Worm (Caenorhabditis elegans) whole organism, L3 larva: Measurements from ENCODE around the gene F08D12.15.

Source experiments
- ZK546.5 ChIP-seq: sonication (generic microtip); optimal IDR thresholded peaks from 2 replicates; lab custom pipeline; 2017; ENCODE audit warnings: missing biosample characterization, missing genetic modification characterization
- aly-2 ChIP-seq: fragments of 150-350 bp; optimal IDR thresholded peaks from 2 replicates; lab custom pipeline; 2014; ENCODE audit warnings: missing biosample characterization, missing genetic modification characterization
- ama-1 ChIP-seq: fragments of 150-350 bp; optimal IDR thresholded peaks from 2 replicates; lab custom pipeline; 2018
- ceh-16 ChIP-seq: sonication (generic microtip); optimal IDR thresholded peaks from 2 replicates; lab custom pipeline; 2017; ENCODE audit warnings: missing biosample characterization, missing genetic modification characterization
- ceh-28 ChIP-seq: fragments of 150-350 bp; optimal IDR thresholded peaks from 2 replicates; lab custom pipeline; 2014; ENCODE audit warnings: missing biosample characterization, missing genetic modification reagents, missing genetic modification characterization
- ceh-82 ChIP-seq: fragments of 150-350 bp; optimal IDR thresholded peaks from 2 replicates; lab custom pipeline; 2014; ENCODE audit warnings: missing biosample characterization, missing genetic modification characterization
- ceh-9 ChIP-seq: sonication (generic microtip); optimal IDR thresholded peaks from 2 replicates; lab custom pipeline; 2018; ENCODE audit warnings: missing biosample characterization, missing genetic modification characterization
- egl-27 ChIP-seq: sonication (generic microtip); optimal IDR thresholded peaks from 4 replicates; lab custom pipeline; 2017; ENCODE audit warnings: missing biosample characterization, missing genetic modification reagents, missing genetic modification characterization
- elt-1 ChIP-seq: fragments of 150-350 bp; optimal IDR thresholded peaks from 2 replicates; lab custom pipeline; 2014; ENCODE audit warnings: missing biosample characterization, missing genetic modification characterization
- elt-2 ChIP-seq: sonication (generic microtip); optimal IDR thresholded peaks from 2 replicates; lab custom pipeline; 2016; ENCODE audit warnings: missing genetic modification reagents, mild to moderate bottlenecking, missing genetic modification characterization, missing compliant biosample characterization
- elt-3 ChIP-seq, 3 experiments: fragments of 150-350 bp in 1 of 3; sonication (generic microtip) in 2 of 3; optimal IDR thresholded peaks; 2 replicates in 2 of 3; 4 replicates in 1 of 3; lab custom pipeline; 2014 to 2017; ENCODE audit warnings: missing biosample characterization in 3 of 3, missing genetic modification characterization in 3 of 3
- eor-1 ChIP-seq, 2 experiments: fragments of 150-350 bp; optimal IDR thresholded peaks; 2 replicates each; lab custom pipeline; 2014 to 2018; ENCODE audit warnings: missing biosample characterization in 2 of 2, missing genetic modification characterization in 2 of 2
- fkh-2 ChIP-seq: fragments of 150-350 bp; optimal IDR thresholded peaks from 2 replicates; lab custom pipeline; 2014; ENCODE audit warnings: missing biosample characterization, missing genetic modification reagents, missing genetic modification characterization
- fos-1 ChIP-seq: fragments of 150-350 bp; optimal IDR thresholded peaks from 2 replicates; lab custom pipeline; 2014; ENCODE audit warnings: missing biosample characterization, missing genetic modification characterization
- hmg-11 ChIP-seq: sonication (generic microtip); optimal IDR thresholded peaks from 2 replicates; lab custom pipeline; 2016; ENCODE audit warnings: missing genetic modification characterization, missing compliant biosample characterization
- jun-1 ChIP-seq: fragments of 150-350 bp; optimal IDR thresholded peaks from 2 replicates; lab custom pipeline; 2014; ENCODE audit warnings: missing biosample characterization, missing genetic modification reagents, missing genetic modification characterization
- lin-15B ChIP-seq: fragments of 150-350 bp; optimal IDR thresholded peaks from 2 replicates; lab custom pipeline; 2014; ENCODE audit warnings: missing biosample characterization, missing genetic modification characterization
- lin-39 ChIP-seq: fragments of 150-350 bp; optimal IDR thresholded peaks from 2 replicates; lab custom pipeline; 2018; ENCODE audit warnings: missing biosample characterization, missing genetic modification reagents, missing genetic modification characterization
- lsy-12 ChIP-seq: sonication (generic microtip); optimal IDR thresholded peaks from 2 replicates; lab custom pipeline; 2016; ENCODE audit warnings: mild to moderate bottlenecking, missing genetic modification characterization, missing compliant biosample characterization
- mdl-1 ChIP-seq: fragments of 150-350 bp; optimal IDR thresholded peaks from 2 replicates; lab custom pipeline; 2014; ENCODE audit warnings: missing biosample characterization, missing genetic modification characterization
- mml-1 ChIP-seq: fragments of 150-350 bp; sonication (generic microtip); optimal IDR thresholded peaks from 3 replicates; lab custom pipeline; 2014; ENCODE audit warnings: missing biosample characterization, missing genetic modification characterization
- nfya-1 ChIP-seq: sonication (generic microtip); optimal IDR thresholded peaks from 2 replicates; lab custom pipeline; 2017; ENCODE audit warnings: missing genetic modification characterization, mild to moderate bottlenecking, missing compliant biosample characterization, antibody characterized with exemption, moderate library complexity; ENCODE audit not compliant: insufficient read depth
- nhr-12 ChIP-seq: fragments of 150-350 bp; optimal IDR thresholded peaks from 2 replicates; lab custom pipeline; 2014; ENCODE audit warnings: missing biosample characterization, missing genetic modification characterization
- nhr-23 ChIP-seq: fragments of 150-350 bp; optimal IDR thresholded peaks from 2 replicates; lab custom pipeline; 2014; ENCODE audit warnings: missing biosample characterization, missing genetic modification reagents, missing genetic modification characterization
- nhr-237 ChIP-seq: fragments of 150-350 bp; optimal IDR thresholded peaks from 2 replicates; lab custom pipeline; 2014; ENCODE audit warnings: missing biosample characterization, missing genetic modification characterization
- nhr-25 ChIP-seq: sonication (generic microtip); optimal IDR thresholded peaks from 2 replicates; lab custom pipeline; 2017; ENCODE audit warnings: missing biosample characterization, missing genetic modification characterization
- nhr-28 ChIP-seq: fragments of 150-350 bp; optimal IDR thresholded peaks from 2 replicates; lab custom pipeline; 2014; ENCODE audit warnings: missing biosample characterization, missing genetic modification characterization
- nhr-43 ChIP-seq: sonication (generic microtip); optimal IDR thresholded peaks from 2 replicates; lab custom pipeline; 2016; ENCODE audit warnings: mild to moderate bottlenecking, missing genetic modification characterization, missing compliant biosample characterization; ENCODE audit not compliant: poor library complexity, severe bottlenecking
- nhr-67 ChIP-seq: fragments of 150-350 bp; optimal IDR thresholded peaks from 2 replicates; lab custom pipeline; 2014; ENCODE audit warnings: missing biosample characterization, missing genetic modification characterization
- nhr-77 ChIP-seq: fragments of 150-350 bp; optimal IDR thresholded peaks from 2 replicates; lab custom pipeline; 2014; ENCODE audit warnings: missing biosample characterization, missing genetic modification characterization
- pha-4 ChIP-seq: fragments of 150-350 bp; optimal IDR thresholded peaks from 2 replicates; lab custom pipeline; 2014; ENCODE audit warnings: missing biosample characterization, missing genetic modification reagents, missing genetic modification characterization
- sea-2 ChIP-seq: fragments of 150-350 bp; sonication (generic microtip); optimal IDR thresholded peaks from 4 replicates; lab custom pipeline; 2014; ENCODE audit warnings: missing biosample characterization, missing genetic modification reagents, missing genetic modification characterization
- skn-1 ChIP-seq: fragments of 150-350 bp; optimal IDR thresholded peaks from 2 replicates; lab custom pipeline; 2014; ENCODE audit warnings: missing biosample characterization, missing genetic modification characterization
- snpc-4 ChIP-seq: fragments of 150-350 bp; optimal IDR thresholded peaks from 2 replicates; lab custom pipeline; 2014; ENCODE audit warnings: missing biosample characterization, missing genetic modification characterization
- unc-39 ChIP-seq: sonication (generic microtip); optimal IDR thresholded peaks from 4 replicates; lab custom pipeline; 2017; ENCODE audit warnings: missing biosample characterization, missing genetic modification characterization
- unc-62 ChIP-seq: fragments of 150-350 bp; sonication (generic microtip); optimal IDR thresholded peaks from 4 replicates; lab custom pipeline; 2014; ENCODE audit warnings: missing biosample characterization, missing genetic modification reagents, missing genetic modification characterization
- zag-1 ChIP-seq: fragments of 150-350 bp; optimal IDR thresholded peaks from 2 replicates; lab custom pipeline; 2014; ENCODE audit warnings: missing biosample characterization, missing genetic modification characterization
- ztf-4 ChIP-seq: fragments of 150-350 bp; optimal IDR thresholded peaks from 2 replicates; lab custom pipeline; 2014; ENCODE audit warnings: missing biosample characterization, missing genetic modification characterization

F08D12.15 gene

DNA sequence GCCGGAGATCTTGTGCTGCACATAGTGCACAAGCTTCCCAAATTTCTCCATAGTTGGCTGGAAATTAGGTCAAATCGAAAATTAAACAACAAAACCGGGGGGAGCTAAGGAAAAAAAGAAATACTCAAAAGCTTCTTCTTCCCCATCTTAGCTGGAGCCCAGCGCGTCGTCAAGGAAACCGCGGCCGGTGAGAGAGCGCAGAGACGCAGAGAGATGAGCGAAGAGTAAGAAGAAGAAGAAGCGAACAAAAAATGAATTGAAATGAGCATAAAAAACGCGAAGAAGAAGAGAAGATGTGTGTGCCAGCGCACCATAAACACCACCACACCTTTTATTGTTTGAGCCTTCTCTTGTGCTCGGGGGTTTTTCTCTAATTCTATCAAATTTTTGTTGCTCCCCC, 31.2 kb upstream of the F08D12.15 start, which contains the start of gene wdr-31:
TSS of gene wdr-31 (minus strand) at position 101 of the 400 bp plus-strand sequence.
- TF ChIP-seq nhr-28 (tag; lab: Kevin White, UChicago) (no peak), ceh-28 (tag; lab: Kevin White, UChicago) (no peak), ztf-4 (tag; lab: Kevin White, UChicago) (no peak), elt-2 (tag; lab: Kevin White, UChicago) (no peak), skn-1 (tag; lab: Kevin White, UChicago) (no peak), zag-1 (tag; lab: Kevin White, UChicago) (no peak), nhr-25 (tag; lab: Kevin White, UChicago) (no peak), ama-1 (lab: Kevin White, UChicago) (no peak), aly-2 (no peak), pha-4 (no peak), nhr-23 (tag; lab: Kevin White, UChicago) (no peak), snpc-4 (tag; lab: Kevin White, UChicago) (no peak), elt-1 (tag; lab: Kevin White, UChicago) (no peak), lin-15B (tag; lab: Kevin White, UChicago) (no peak), fkh-2 (tag; lab: Kevin White, UChicago) (no peak), nhr-43 (tag; lab: Kevin White, UChicago) (no peak), ceh-82 (tag; lab: Kevin White, UChicago) (no peak), egl-27 (tag; lab: Kevin White, UChicago) (no peak), nhr-12 (tag; lab: Kevin White, UChicago) (no peak)

DNA sequence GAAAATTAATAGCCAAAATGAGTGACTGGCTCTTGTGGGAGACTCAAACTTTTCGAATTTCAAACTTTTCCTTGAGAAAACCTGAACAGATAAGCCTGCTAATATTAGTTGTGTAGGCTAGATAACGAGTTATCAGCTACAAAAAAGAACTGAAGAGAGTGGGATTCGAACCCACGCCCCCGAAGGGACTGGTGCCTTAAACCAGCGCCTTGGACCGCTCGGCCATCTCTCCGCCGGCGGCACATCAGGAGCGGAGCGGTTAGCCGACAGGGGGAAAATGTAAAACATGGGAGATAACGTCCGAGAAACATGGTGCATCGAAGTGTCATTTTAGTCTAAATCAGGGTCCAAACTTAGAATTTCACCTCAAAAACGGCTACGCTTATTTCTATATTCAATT, 30.8 kb upstream of the F08D12.15 start:
- no peak for TF ChIP-seq nhr-12 (tag; lab: Kevin White, UChicago)
- no peak for TF ChIP-seq egl-27 (tag; lab: Kevin White, UChicago)
- TF ChIP-seq ceh-82 (tag; lab: Kevin White, UChicago): no peak
- TF ChIP-seq lin-39: no peak
- no peak for TF ChIP-seq elt-1 (tag; lab: Kevin White, UChicago)
- TF ChIP-seq ceh-16: no peak
- no peak for TF ChIP-seq mml-1 (tag; lab: Kevin White, UChicago)
- no peak for TF ChIP-seq eor-1 (tag; optimal IDR thresholded peaks at IDR 0.05; lab: Kevin White, UChicago)
- TF ChIP-seq jun-1: no peak
- TF ChIP-seq unc-62 (GFP tag; lab: Kevin White, UChicago): no peak
- no peak for TF ChIP-seq sea-2 (GFP tag; lab: Kevin White, UChicago)
- no peak for TF ChIP-seq elt-2 (tag; lab: Kevin White, UChicago)
- no peak for TF ChIP-seq ama-1 (lab: Kevin White, UChicago)

DNA sequence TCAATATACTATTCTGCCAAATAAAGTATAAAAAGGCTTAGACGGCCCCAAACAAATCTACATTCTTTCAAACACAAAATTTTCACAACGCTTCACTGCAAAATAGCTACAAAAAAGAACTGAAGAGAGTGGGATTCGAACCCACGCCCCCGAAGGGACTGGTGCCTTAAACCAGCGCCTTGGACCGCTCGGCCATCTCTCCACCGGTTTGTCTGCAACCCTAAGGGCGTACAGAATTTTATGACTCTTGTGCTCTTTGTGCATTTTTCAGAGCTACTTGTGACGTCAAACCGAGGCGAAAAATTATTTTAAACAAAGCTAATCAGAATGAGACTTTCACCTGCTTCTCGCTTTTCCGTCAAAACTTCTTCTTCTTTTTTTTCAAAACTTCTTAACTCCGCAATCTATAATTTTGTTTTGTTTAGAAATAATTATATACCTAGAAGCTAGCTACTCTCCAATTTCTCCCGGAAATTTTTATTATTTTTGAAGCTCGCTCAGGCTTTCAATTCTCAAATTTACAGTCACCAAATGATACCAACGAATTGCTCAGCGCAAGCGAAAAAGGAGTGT, 30.2 kb upstream of the F08D12.15 start, which contains the start of gene T05A8.8:
TSS of gene T05A8.8 (plus strand) at position 523 of the 573 bp plus-strand sequence.
- TF ChIP-seq elt-3 (tag; optimal IDR thresholded peaks at IDR 0.05; lab: Kevin White, UChicago): no peak
- TF ChIP-seq nhr-28 (tag; lab: Kevin White, UChicago): no peak
- no peak for TF ChIP-seq sea-2 (GFP tag; lab: Kevin White, UChicago)
- no peak for TF ChIP-seq eor-1 (tag; optimal IDR thresholded peaks at IDR 0.05; lab: Kevin White, UChicago)
- no peak for TF ChIP-seq snpc-4 (tag; lab: Kevin White, UChicago)

DNA sequence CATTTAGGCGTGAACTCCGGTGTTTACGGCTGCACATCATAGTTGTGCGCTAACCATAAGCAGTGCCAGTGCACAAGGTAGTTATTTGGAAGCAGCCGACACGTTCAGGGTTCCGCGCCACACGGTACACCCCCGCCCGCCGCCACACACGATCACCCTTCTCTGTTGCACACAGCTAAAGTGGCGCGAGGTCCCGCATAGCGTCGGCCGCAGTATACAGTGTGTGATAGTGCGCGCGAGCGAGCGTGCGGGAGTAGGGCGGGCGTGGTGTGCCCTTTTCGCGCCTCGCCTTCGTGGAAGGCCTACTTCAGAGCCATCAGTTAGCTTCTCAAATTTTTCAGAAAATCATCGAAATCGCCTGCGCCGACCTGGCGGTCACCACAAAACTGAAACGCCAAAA, 29.5 kb upstream of the F08D12.15 start:
- no peak for TF ChIP-seq nhr-77 (tag; lab: Kevin White, UChicago)
- no peak for TF ChIP-seq ceh-9
- TF ChIP-seq unc-62 (GFP tag; lab: Kevin White, UChicago): no peak
- TF ChIP-seq mdl-1 (tag; lab: Kevin White, UChicago): no peak
- no peak for TF ChIP-seq aly-2
- TF ChIP-seq unc-39 (tag; lab: Kevin White, UChicago): no peak

DNA sequence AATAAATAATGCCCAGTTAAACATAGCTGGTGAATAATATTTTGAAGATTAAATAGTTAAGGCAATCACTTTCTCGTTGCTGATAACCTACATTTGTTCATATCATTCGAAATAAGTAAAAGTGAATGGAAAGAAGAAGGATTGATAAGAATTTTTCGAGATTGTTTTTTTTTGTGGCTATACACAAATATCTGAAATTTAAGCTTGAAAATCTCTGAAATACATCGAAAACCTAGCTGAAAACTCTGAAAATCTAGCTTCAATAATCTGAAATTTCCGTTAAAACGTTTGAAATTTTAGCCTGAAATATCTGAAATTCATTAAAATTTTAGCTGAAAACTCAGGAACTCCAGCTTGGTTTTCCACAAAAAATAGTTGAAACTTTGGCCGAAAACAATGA, 26.8 kb upstream of the F08D12.15 start, which contains the start of gene T05A8.6:
TSS of gene T05A8.6 (minus strand) at position 101 of the 400 bp plus-strand sequence.
- TF ChIP-seq skn-1 (tag; lab: Kevin White, UChicago): no peak
- TF ChIP-seq sea-2 (GFP tag; lab: Kevin White, UChicago): no peak
- no peak for TF ChIP-seq nfya-1
- TF ChIP-seq snpc-4 (tag; lab: Kevin White, UChicago): no peak
- TF ChIP-seq lin-15B (tag; lab: Kevin White, UChicago): no peak
- no peak for TF ChIP-seq elt-2 (tag; lab: Kevin White, UChicago)
- TF ChIP-seq elt-1 (tag; lab: Kevin White, UChicago): no peak
- TF ChIP-seq nhr-77 (tag; lab: Kevin White, UChicago): no peak
- no peak for TF ChIP-seq ZK546.5 (tag; lab: Kevin White, UChicago)
- no peak for TF ChIP-seq fos-1 (tag; lab: Kevin White, UChicago)
- no peak for TF ChIP-seq nhr-67 (tag; lab: Kevin White, UChicago)
- TF ChIP-seq ceh-82 (tag; lab: Kevin White, UChicago): no peak
- no peak for TF ChIP-seq hmg-11
- no peak for TF ChIP-seq lsy-12 (tag; lab: Kevin White, UChicago)
- TF ChIP-seq nhr-43 (tag; lab: Kevin White, UChicago): no peak
- TF ChIP-seq nhr-237 (tag; lab: Kevin White, UChicago): no peak
- TF ChIP-seq fkh-2 (tag; lab: Kevin White, UChicago): no peak
- TF ChIP-seq mml-1 (tag; lab: Kevin White, UChicago): no peak
- TF ChIP-seq, all 47 proteins: peak for 0
